Fruit fly (Drosophila melanogaster): ENCODE data around the gene vri.
A peak's percentile ranks its signal among the peaks of the same experiment; 100 is the strongest.

DNA sequence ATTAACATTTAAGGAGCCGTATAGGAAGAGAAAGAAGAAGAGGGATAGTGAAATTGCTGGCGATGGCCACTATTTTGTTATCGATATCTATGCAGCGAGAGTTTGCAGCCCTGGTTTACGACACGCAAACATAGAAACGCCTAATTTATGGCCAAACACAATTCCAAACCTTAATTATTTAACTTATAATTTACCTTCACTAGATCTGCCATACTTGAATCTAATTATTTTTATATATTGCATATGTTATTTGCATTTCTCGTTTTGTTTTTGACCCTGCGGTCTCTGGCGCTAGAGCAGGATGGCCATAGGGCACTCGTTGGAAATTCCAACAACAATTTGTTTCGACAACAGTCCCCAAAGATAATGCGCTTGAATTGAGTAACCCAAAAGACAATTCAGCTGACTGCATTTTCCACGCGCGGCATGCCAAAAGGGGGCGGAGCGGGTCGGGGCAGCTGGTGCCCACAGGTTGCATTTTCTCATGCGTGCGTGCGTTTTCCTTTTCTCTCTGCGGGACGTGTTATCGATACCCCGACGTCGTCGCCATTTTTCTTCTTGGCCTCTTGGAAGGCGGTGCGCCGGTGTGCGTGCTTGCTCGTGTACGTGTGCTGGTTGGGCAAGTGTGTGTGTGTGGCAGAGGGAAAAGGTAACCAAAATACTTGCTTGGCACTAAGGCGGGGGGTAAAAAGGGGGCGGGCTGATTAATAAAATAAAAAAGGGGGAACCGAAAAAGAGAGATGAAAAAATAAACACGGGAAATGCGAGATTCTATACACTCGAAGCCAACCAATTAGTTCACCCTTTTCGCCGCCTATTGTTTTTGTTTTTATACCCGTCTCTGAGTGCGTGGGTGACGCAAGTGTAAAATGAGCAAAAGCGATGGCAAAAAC is 36.5 kb downstream of the vri start:
- TF ChIP-seq bowl (GFP tag; IDR thresholded peaks at IDR 0.05) (peak; percentile 37; the same call in 1 of the 2 replicates), CG1792 (GFP tag; optimal IDR thresholded peaks at IDR 0.05) (no peak), CG11560 (tag; IDR thresholded peaks at IDR 0.05) (no peak), D19B (GFP tag; optimal IDR thresholded peaks at IDR 0.05) (no peak)

Data from whole organism, embryonic.